Fruit fly (Drosophila melanogaster): ENCODE measurements around the gene Hira.

Gene Hira

DNA sequence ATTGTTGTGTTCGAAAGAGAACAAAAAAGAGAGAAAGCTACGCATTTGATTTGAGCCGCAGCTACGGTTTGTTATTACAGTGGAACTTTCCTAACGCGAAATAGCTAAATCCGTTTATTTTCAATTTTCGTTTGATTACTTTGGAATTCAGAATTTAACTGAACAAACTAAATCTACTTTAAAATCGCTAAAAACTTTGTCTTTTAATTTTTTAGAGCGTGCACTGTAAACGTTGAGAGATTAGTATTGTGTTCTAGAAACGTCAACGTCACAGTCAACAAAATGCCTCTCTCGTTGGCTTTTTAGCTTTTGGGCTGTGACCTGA, 29.2 kb upstream of the Hira start (continued):
- TF ChIP-seq CHES-1-like (GFP tag; optimal IDR thresholded peaks at IDR 0.05) (peak; percentile 88), B-H2 (GFP tag; optimal IDR thresholded peaks at IDR 0.05) (peak; percentile 42), chinmo (GFP tag; IDR thresholded peaks at IDR 0.05; ENCODE audit: partially characterized antibody) (no peak), p53 (GFP tag; optimal IDR thresholded peaks at IDR 0.05) (no peak), disco-r (GFP tag; optimal IDR thresholded peaks at IDR 0.05) (peak; percentile 47), Dbx (GFP tag; IDR thresholded peaks at IDR 0.05) (peak; percentile 71; the same call in 1 of the 3 replicates), NK7.1 (GFP tag; optimal IDR thresholded peaks at IDR 0.05) (peak; percentile 3), Neu2 (GFP tag; optimal IDR thresholded peaks at IDR 0.05; ENCODE audit: borderline replicate concordance) (no peak), Nf-YC (tag; optimal IDR thresholded peaks at IDR 0.05) (no peak), trh (GFP tag; optimal IDR thresholded peaks at IDR 0.05) (no peak), grn (GFP tag; optimal IDR thresholded peaks at IDR 0.05) (no peak), ERR (GFP tag; optimal IDR thresholded peaks at IDR 0.05) (peak; percentile 62), croc (GFP tag; conservative IDR thresholded peaks at IDR 0.05) (no peak), jing (GFP tag; optimal IDR thresholded peaks at IDR 0.05) (peak; percentile 27), CG9876 (GFP tag; optimal IDR thresholded peaks at IDR 0.05) (no peak), repo (GFP tag; optimal IDR thresholded peaks at IDR 0.05) (peak; percentile 32), CG12299 (tag; optimal IDR thresholded peaks at IDR 0.05) (peak; percentile 46), rib (GFP tag; IDR thresholded peaks at IDR 0.05) (no peak), CG3847 (GFP tag; IDR thresholded peaks at IDR 0.05) (peak; percentile 71), dimm (GFP tag; IDR thresholded peaks at IDR 0.05) (no peak), nerfin-2 (GFP tag; IDR thresholded peaks at IDR 0.05; ENCODE audit: partially characterized antibody) (no peak), CG11093 (GFP tag; IDR thresholded peaks at IDR 0.05) (0 out of 3 replicates have a peak, but pooled peaks have one; percentile 12), Poxn (GFP tag; IDR thresholded peaks at IDR 0.05) (no peak), sima (GFP tag; optimal IDR thresholded peaks at IDR 0.05) (no peak), Atf3 (GFP tag; optimal IDR thresholded peaks at IDR 0.05) (peak; percentile 2), CG8944 (GFP tag; optimal IDR thresholded peaks at IDR 0.05) (peak; percentile 33), CG10654 (GFP tag; optimal IDR thresholded peaks at IDR 0.05) (peak; percentile 40), CG12071 (GFP tag; optimal IDR thresholded peaks at IDR 0.05) (peak; percentile 51), Sox100B (GFP tag; optimal IDR thresholded peaks at IDR 0.05) (peak; percentile 41), emc (GFP tag; optimal IDR thresholded peaks at IDR 0.05) (peak; percentile 31), CG1832 (GFP tag; optimal IDR thresholded peaks at IDR 0.05) (no peak), CG4328 (GFP tag; optimal IDR thresholded peaks at IDR 0.05) (no peak), amos (GFP tag; IDR thresholded peaks at IDR 0.05; ENCODE audit: partially characterized antibody) (no peak), slou (GFP tag; optimal IDR thresholded peaks at IDR 0.05) (peak; percentile 43), HLH4C (GFP tag; IDR thresholded peaks at IDR 0.05; ENCODE audit: partially characterized antibody) (no peak), Hr78 (GFP tag; optimal IDR thresholded peaks at IDR 0.05) (peak in 1 of 2 experiments; percentile 36), kah (GFP tag; optimal IDR thresholded peaks at IDR 0.05) (no peak), ash1 (GFP tag; optimal IDR thresholded peaks at IDR 0.05) (no peak), CG2889 (GFP tag; IDR thresholded peaks at IDR 0.05) (peak; percentile 61; the same call in 2 of the 3 replicates), CG11560 (tag; IDR thresholded peaks at IDR 0.05) (no peak), Mad (GFP tag; optimal IDR thresholded peaks at IDR 0.05) (no peak), CG18476 (GFP tag; optimal IDR thresholded peaks at IDR 0.05) (peak; percentile 39), CG17186 (GFP tag; optimal IDR thresholded peaks at IDR 0.05) (peak; percentile 1), peb (GFP tag; IDR thresholded peaks at IDR 0.05) (peak; percentile 49; the same call in 1 of the 2 replicates), CG12659 (GFP tag; optimal IDR thresholded peaks at IDR 0.05) (peak; percentile 28), Awh (GFP tag; IDR thresholded peaks at IDR 0.05) (peak; percentile 75), hkb (optimal IDR thresholded peaks at IDR 0.05) (no peak), hkb (GFP tag; IDR thresholded peaks at IDR 0.05) (peak; percentile 86), ato (GFP tag; IDR thresholded peaks at IDR 0.05; ENCODE audit: partially characterized antibody) (no peak), CG12942 (GFP tag; optimal IDR thresholded peaks at IDR 0.05) (peak; percentile 25), CG14710 (tag; optimal IDR thresholded peaks at IDR 0.05) (peak; percentile 23), CG2120 (GFP tag; optimal IDR thresholded peaks at IDR 0.05) (peak; percentile 89)
